Worm (Caenorhabditis elegans) whole organism, L1 larva: ENCODE data around the gene srz-95.

Experiments used
- sox-4 ChIP-seq: sonication (generic microtip); optimal IDR thresholded peaks from 2 replicates; lab custom pipeline; 2016; ENCODE audit warnings: missing genetic modification characterization, missing compliant biosample characterization
- tlp-1 ChIP-seq: fragments of 150-350 bp; optimal IDR thresholded peaks from 2 replicates; lab custom pipeline; 2014; ENCODE audit warnings: missing biosample characterization, missing genetic modification characterization
- unc-62 ChIP-seq: fragments of 150-350 bp; optimal IDR thresholded peaks from 2 replicates; lab custom pipeline; 2014; ENCODE audit warnings: missing biosample characterization, missing genetic modification reagents, missing genetic modification characterization

- TF ChIP-seq tlp-1 (tag; lab: Kevin White, UChicago) (no peak), unc-62 (GFP tag; lab: Kevin White, UChicago) (no peak), sox-4 (tag; lab: Kevin White, UChicago) (no peak)
Observed at ce11 chrV:17009342-17010064, 17.7 kb downstream of the srz-95 start, which contains the start of the genes clc-12 and clec-240.
